Worm (Caenorhabditis elegans) whole organism, early embryonic: ENCODE measurements around the gene col-17.
"Not testable (repeated sequence)": the region's sequence is repeated elsewhere in the genome, so short reads cannot be mapped to it uniquely, and the experiment has no call there.

Experiments used
- B0310.2 ChIP-seq: sonication (generic microtip); optimal IDR thresholded peaks from 2 replicates; lab custom pipeline; 2016; ENCODE audit warnings: mild to moderate bottlenecking, missing genetic modification characterization, missing compliant biosample characterization
- F13C5.2 ChIP-seq: sonication (generic microtip); optimal IDR thresholded peaks from 2 replicates; lab custom pipeline; 2017; ENCODE audit warnings: mild to moderate bottlenecking, missing genetic modification characterization, inconsistent platforms, missing compliant biosample characterization
- aly-1 ChIP-seq: sonication (generic microtip); optimal IDR thresholded peaks from 2 replicates; lab custom pipeline; 2016; ENCODE audit warnings: missing genetic modification characterization, missing compliant biosample characterization
- ama-1 ChIP-seq: fragments of 150-350 bp; optimal IDR thresholded peaks from 2 replicates; lab custom pipeline; 2014
- ceh-13 ChIP-seq: fragments of 200-800 bp; sonication (Bioruptor generic); optimal IDR thresholded peaks from 2 replicates; lab custom pipeline; 2018; ENCODE audit warnings: mild to moderate bottlenecking, missing genetic modification characterization, missing compliant biosample characterization
- ceh-36 ChIP-seq: sonication (generic microtip); optimal IDR thresholded peaks from 2 replicates; lab custom pipeline; 2016; ENCODE audit warnings: missing genetic modification characterization, inconsistent platforms, missing compliant biosample characterization
- ets-7 ChIP-seq: sonication (generic microtip); optimal IDR thresholded peaks from 2 replicates; lab custom pipeline; 2016; ENCODE audit warnings: missing genotype, missing genetic modification characterization, missing compliant biosample characterization
- flt-1 ChIP-seq: fragments of 200-800 bp; sonication (Bioruptor generic); IDR thresholded peaks from 2 replicates; pipeline ENCODE4 v1.3.6; 2022; ENCODE audit warnings: missing genetic modification characterization, missing compliant biosample characterization
- hmbx-1 ChIP-seq: sonication (generic microtip); optimal IDR thresholded peaks from 2 replicates; lab custom pipeline; 2016; ENCODE audit warnings: mild to moderate bottlenecking, missing genetic modification characterization, missing compliant biosample characterization
- hmg-4 ChIP-seq: fragments of 200-800 bp; sonication (Bioruptor generic); optimal IDR thresholded peaks from 2 replicates; lab custom pipeline; 2018; ENCODE audit warnings: mild to moderate bottlenecking, missing genetic modification characterization, missing compliant biosample characterization
- hnd-1 ChIP-seq: sonication (generic microtip); optimal IDR thresholded peaks from 2 replicates; lab custom pipeline; 2016; ENCODE audit warnings: missing genetic modification characterization, missing compliant biosample characterization
- pes-1 ChIP-seq: fragments of 200-800 bp; sonication (Bioruptor generic); IDR thresholded peaks from 2 replicates; pipeline ENCODE4 v1.3.6; 2022; ENCODE audit warnings: missing genetic modification reagents, missing genetic modification characterization, missing compliant biosample characterization
- scrt-1 ChIP-seq: fragments of 200-800 bp; sonication (Bioruptor generic); IDR thresholded peaks from 2 replicates; pipeline ENCODE4 v1.3.6; 2022; ENCODE audit warnings: missing genetic modification characterization, missing compliant biosample characterization
- sea-1 ChIP-seq: fragments of 200-800 bp; sonication (Bioruptor generic); conservative IDR thresholded peaks from 2 replicates; pipeline ENCODE4 v1.3.6; 2022; ENCODE audit warnings: missing genetic modification characterization, missing compliant biosample characterization
- tbx-11 ChIP-seq: fragments of 200-800 bp; sonication (Bioruptor generic); IDR thresholded peaks from 2 replicates; pipeline ENCODE4 v1.3.6; 2022; ENCODE audit warnings: missing genetic modification characterization, missing compliant biosample characterization
- tbx-37 ChIP-seq: fragments of 200-800 bp; sonication (Bioruptor generic); conservative IDR thresholded peaks from 2 replicates; pipeline ENCODE4 v1.3.6; 2022; ENCODE audit warnings: missing genetic modification reagents, missing genetic modification characterization, missing compliant biosample characterization
- tra-4 ChIP-seq: sonication (generic microtip); optimal IDR thresholded peaks from 2 replicates; lab custom pipeline; 2017; ENCODE audit warnings: missing genetic modification characterization, missing compliant biosample characterization

Gene col-17

DNA sequence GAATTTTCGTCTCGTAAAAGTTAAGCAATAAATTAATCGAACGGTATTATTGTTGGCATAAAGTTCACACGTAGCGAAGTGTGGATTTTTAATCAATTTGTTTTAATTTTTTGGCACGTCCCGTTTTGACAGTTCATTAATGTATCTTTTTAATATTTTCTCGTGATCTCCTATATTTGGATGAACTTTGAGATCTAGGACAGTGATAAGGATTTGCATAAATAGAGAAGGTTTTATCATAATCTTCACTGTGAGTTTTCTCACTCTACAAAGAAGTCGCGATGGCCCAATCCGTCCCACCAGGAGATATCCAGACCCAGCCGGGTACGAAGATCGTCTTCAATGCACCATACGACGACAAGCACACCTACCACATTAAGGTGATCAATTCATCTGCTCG, 42.2 kb downstream of the col-17 start, which contains the start of the genes C33F10.8 and msp-40:
Gene C33F10.8 (minus strand): TSS at position 101 of the 400 bp plus-strand sequence.
Gene msp-40 (plus strand): TSS at position 282 of the 400 bp plus-strand sequence.
- TF ChIP-seq hnd-1 (tag; lab: Kevin White, UChicago); ceh-36 (tag; lab: Kevin White, UChicago); scrt-1: not testable (repeated sequence)

- TF ChIP-seq ets-7 (tag; lab: Kevin White, UChicago) (no peak), tra-4 (tag; lab: Kevin White, UChicago) (no peak), ceh-36 (tag; lab: Kevin White, UChicago) (no peak), tbx-37 (GFP tag; lab: Robert Waterston, UW) (no peak), B0310.2 (tag; lab: Kevin White, UChicago) (no peak), sea-1 (GFP tag; lab: Robert Waterston, UW) (no peak), ceh-13 (no peak), pes-1 (no peak), hnd-1 (tag; lab: Kevin White, UChicago) (no peak), scrt-1 (no peak), hmbx-1 (tag; lab: Kevin White, UChicago) (no peak), F13C5.2 (tag; lab: Kevin White, UChicago) (no peak), ama-1 (lab: Kevin White, UChicago) (no peak), aly-1 (tag; lab: Kevin White, UChicago) (no peak), hmg-4 (GFP tag; lab: Kevin White, UChicago) (no peak), tbx-11 (GFP tag; lab: Robert Waterston, UW) (no peak), flt-1 (GFP tag; lab: Robert Waterston, UW) (no peak)
Measured at ce11 chrII:4822610-4823009, 44.8 kb downstream of the col-17 start.

ce11 chrII:4821739-4822138, 45.6 kb downstream of the col-17 start, which contains the start of gene lact-5:
Gene lact-5 (minus strand): TSS chrII:4821739.
- no peak for TF ChIP-seq tbx-37 (GFP tag; lab: Robert Waterston, UW)
- TF ChIP-seq ceh-13 = no peak

ce11 chrII:4818780-4819179, 48.6 kb downstream of the col-17 start:
- no peak for TF ChIP-seq B0310.2 (tag; lab: Kevin White, UChicago)
- TF ChIP-seq tbx-11 (GFP tag; lab: Robert Waterston, UW) = no peak
- TF ChIP-seq tbx-37 (GFP tag; lab: Robert Waterston, UW) = no peak
- TF ChIP-seq hnd-1 (tag; lab: Kevin White, UChicago) = no peak
- no peak for TF ChIP-seq aly-1 (tag; lab: Kevin White, UChicago)
- no peak for TF ChIP-seq scrt-1
- no peak for TF ChIP-seq tra-4 (tag; lab: Kevin White, UChicago)
- no peak for TF ChIP-seq hmbx-1 (tag; lab: Kevin White, UChicago)
- no peak for TF ChIP-seq ets-7 (tag; lab: Kevin White, UChicago)
- TF ChIP-seq flt-1 (GFP tag; lab: Robert Waterston, UW) = no peak
- TF ChIP-seq pes-1 = no peak
- TF ChIP-seq sea-1 (GFP tag; lab: Robert Waterston, UW) = no peak
- TF ChIP-seq F13C5.2 (tag; lab: Kevin White, UChicago) = no peak
- no peak for TF ChIP-seq ama-1 (lab: Kevin White, UChicago)
- TF ChIP-seq ceh-36 (tag; lab: Kevin White, UChicago) = no peak
- TF ChIP-seq hmg-4 (GFP tag; lab: Kevin White, UChicago) = no peak
- TF ChIP-seq ceh-13 = no peak
